Worm (Caenorhabditis elegans): Measurements from ENCODE around the gene C30A5.16.

Gene C30A5.16

ce11 chrIII:8217919-8218318, at the start of gene C30A5.16:
Gene C30A5.16, plus strand, starts transcription at chrIII:8218219.
- no peak for TF ChIP-seq unc-62 (GFP tag; optimal IDR thresholded peaks at IDR 0.05)

DNA sequence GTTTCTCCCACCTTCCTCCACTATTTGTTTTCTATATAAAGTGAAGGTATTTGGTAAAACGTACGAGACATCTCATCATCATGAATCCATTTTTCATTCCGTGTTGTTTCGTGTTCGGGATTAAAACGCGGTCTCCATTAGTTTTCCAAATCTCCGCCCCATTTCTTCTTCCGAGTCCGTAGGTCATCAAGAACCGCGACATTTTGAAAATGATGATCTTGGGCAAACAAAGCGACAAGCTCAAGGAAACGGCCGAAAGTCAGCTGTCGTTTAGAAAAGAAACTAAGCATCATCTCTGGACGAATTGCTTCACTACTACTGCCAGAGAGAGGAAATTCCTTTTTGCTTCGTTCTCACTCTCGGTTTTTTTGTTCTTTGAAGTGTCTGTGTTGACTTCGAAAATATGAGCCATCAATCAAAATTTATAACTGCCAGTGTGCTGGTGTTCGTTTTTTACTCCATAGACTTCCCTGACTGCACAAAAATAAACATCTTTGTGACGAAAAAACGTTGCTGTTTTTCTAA, 45.3 kb upstream of the C30A5.16 start:
- no peak for TF ChIP-seq unc-62 (GFP tag; optimal IDR thresholded peaks at IDR 0.05)

- TF ChIP-seq unc-62 (GFP tag; optimal IDR thresholded peaks at IDR 0.05), result no peak
These were observed 42.8 kb upstream of the C30A5.16 start for ce11 chrIII:8175263-8175662.

DNA sequence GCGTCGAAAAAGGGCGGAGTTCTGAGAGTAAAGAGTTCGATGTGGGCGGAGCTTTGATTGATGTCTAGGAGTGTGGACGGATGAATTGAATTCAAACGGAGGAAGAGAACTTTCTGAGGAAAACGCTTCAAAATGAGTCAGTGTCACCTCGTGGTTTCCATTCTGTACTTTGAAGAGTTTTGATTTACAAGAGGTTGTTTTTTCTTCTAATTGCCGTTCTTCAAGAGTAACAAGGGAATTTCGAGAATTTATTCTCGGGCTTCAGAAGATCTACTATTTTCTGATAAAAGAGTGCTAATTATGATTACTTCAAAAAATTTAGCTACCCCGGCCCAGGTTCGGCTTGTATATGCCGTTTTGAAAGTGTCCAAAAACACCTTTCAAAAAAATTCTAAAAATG, 41.8 kb upstream of the C30A5.16 start, which contains the start of gene C50C3.12:
Gene C50C3.12, plus strand, starts transcription at position 301 of the 400 bp plus-strand sequence.
- no peak for TF ChIP-seq unc-62 (GFP tag; optimal IDR thresholded peaks at IDR 0.05)

ce11 chrIII:8178924-8179323, 39.1 kb upstream of the C30A5.16 start, which contains the start of gene C50C3.5:
Gene C50C3.5, plus strand, starts transcription at chrIII:8179224.
- TF ChIP-seq unc-62 (GFP tag; optimal IDR thresholded peaks at IDR 0.05), result no peak

ce11 chrIII:8181581-8181980, 36.4 kb upstream of the C30A5.16 start, which contains the start of gene spc-2:
Gene spc-2, plus strand, starts transcription at chrIII:8181881.
- TF ChIP-seq unc-62 (GFP tag; optimal IDR thresholded peaks at IDR 0.05), result no peak

DNA sequence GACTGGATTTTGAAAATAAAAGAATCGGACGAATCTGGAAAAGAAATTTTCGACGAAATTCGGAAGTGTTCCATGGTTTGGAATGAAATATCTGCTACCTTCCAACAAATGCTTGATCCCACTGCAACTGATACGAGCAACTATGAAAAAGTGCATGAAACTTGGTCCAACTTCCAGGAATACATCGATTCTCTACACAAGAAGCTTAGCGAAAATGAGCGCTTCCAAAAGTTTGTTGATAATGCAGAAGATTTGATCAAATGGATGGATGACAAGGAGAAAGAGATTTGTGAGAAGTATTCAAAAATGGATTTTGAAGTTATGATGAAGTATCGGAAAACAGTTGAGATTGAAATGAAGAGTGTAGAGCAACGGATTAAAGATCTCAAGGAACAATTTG, 35.4 kb upstream of the C30A5.16 start:
- TF ChIP-seq unc-62 (GFP tag; optimal IDR thresholded peaks at IDR 0.05), result no peak

DNA sequence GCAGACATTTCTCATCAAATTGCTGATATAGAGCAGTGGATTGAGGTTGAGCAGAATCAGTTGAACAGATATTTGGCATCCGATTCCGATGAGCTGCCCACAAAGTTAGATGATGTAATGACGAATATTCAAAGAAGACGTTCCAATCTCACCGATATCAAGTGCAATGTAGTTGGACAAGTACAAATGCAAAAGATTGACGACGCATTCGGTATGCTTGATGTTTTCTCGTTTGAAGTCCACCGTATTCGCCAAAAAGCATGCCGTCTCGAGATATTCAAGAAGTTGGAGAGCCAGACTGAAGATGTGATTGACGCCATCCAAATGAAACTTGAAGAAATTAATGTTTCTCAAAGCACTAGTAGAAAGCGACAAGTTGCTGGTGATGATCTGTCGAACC, 32.9 kb upstream of the C30A5.16 start:
- no peak for TF ChIP-seq unc-62 (GFP tag; optimal IDR thresholded peaks at IDR 0.05)

DNA sequence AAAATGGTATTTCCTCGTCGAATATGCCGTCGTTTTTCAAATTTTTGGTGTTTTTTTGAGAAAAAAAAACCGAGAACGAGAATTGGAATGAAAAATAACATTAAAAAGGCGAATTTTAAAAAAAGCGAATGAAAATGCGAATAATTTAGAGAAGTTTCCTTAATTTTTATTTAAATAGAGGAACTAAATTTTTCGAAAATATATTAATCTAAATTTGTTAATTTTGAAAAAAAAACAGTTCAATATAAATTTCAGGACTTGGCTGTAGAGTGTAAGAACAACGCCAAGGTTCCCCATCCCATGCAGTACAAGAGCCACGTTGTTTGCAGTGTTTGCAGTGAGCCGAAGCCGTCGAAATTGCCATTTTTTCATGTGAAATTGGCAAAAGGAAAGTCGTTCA, 27.5 kb upstream of the C30A5.16 start, which contains the start of gene C50C3.19:
Gene C50C3.19, plus strand, starts transcription at position 301 of the 400 bp plus-strand sequence.
- no peak for TF ChIP-seq unc-62 (GFP tag; optimal IDR thresholded peaks at IDR 0.05)

DNA sequence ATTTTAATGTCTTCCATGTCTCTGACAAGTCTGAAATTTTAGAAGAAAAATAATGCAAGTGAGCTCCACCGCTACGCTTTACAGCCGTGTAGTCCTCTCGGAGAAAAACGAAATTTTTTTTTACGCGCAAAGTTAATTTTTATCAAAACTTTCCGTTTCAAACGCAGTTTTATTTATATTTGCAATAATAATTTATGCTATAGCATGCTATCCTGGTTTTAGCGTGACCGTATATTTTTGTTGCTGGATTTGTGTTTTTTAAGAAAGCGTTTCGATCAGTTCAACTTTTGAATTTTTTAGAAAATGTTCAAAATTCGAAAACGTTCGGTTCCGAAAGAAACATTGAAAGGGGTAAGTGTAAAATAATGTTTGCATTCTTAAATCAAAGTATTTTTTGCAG, 26.3 kb upstream of the C30A5.16 start, which contains the start of gene C50C3.1:
Gene C50C3.1, plus strand, starts transcription at position 301 of the 400 bp plus-strand sequence.
- TF ChIP-seq unc-62 (GFP tag; optimal IDR thresholded peaks at IDR 0.05), result no peak

DNA sequence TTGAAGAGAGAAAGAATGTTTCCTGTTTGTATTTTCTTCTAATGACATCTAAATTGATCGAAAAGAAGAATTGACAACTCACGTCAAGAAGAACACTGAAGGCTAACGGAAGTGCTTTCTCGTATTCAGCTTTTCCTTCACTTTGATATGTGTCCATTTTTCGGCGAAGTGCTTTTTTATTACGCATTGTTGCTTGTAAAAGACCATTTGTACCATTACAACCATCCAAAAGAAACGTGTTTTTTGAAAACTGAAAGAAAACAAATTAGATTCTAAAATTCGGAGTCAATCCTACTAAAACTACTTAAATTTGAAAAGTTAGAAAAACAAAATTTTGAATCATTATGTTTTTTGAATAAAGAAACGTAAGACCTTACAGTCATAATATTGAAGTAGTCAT, 19.0 kb upstream of the C30A5.16 start:
- TF ChIP-seq unc-62 (GFP tag; optimal IDR thresholded peaks at IDR 0.05), result no peak

DNA sequence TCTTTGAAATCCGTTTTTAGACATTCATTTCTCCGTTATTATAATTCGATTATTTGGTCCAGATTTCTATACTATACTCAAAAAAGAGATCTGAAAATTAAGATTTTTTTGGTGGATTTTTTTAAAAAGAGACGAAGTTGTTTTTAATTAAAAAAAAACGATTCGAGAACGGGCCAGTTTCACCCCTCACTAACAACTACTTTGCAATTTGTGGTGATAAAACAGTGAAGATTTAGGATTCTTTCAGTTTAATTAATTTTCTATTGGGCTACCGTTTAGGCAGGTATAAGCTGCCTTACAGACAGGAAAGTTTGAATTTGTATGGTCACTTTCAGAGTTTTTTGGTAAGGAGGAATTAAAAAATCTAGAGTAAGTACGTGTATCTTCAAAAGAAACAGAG, 16.9 kb upstream of the C30A5.16 start, which contains the start of gene unc-36:
Gene unc-36, minus strand, starts transcription at position 101 of the 400 bp plus-strand sequence.
- TF ChIP-seq unc-62 (GFP tag; optimal IDR thresholded peaks at IDR 0.05), result no peak

DNA sequence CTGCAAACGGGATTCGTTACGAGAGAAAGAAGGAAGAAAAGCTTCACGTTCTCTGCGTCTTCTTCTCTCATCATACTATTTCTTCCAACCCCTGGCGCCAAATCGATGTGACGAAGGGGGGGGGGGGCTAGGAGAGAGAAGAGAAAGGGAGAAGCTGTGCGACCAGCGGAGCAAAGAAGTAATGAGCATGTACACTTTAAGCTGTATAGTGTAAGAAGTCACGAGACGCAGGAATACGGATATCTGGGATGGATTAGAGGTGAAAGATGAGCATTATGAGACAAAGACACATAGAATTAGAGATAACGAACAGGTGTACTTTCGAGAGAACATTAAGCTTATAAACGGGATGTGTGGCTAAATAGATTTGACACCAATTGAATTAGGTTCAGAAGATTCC, 16.3 kb upstream of the C30A5.16 start:
- no peak for TF ChIP-seq unc-62 (GFP tag; optimal IDR thresholded peaks at IDR 0.05)

ce11 chrIII:8202754-8203153, 15.3 kb upstream of the C30A5.16 start, which contains the start of gene snb-5:
Gene snb-5, plus strand, starts transcription at chrIII:8203054.
- TF ChIP-seq unc-62 (GFP tag; optimal IDR thresholded peaks at IDR 0.05), result no peak

DNA sequence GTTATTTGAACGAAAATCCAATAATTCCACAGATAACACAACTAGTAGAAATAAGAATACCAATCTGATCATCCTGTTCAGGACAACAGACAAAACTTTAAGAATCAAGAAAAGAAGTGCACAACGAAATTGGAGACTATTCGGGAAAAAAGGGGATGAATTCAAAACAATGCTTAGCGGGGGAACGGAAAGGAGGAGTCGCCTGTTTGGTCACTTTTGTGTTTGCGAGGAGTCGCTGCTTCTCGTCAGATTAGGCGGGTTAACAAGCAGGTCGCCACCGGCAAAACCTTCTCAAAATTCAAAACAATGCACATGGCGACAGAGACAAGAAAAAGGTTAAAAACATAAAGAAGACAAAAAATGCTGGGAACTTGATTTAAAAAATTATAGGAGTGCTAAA, 8.2 kb upstream of the C30A5.16 start, which contains the start of gene C30A5.10:
Gene C30A5.10, minus strand, starts transcription at position 101 of the 400 bp plus-strand sequence.
- no peak for TF ChIP-seq unc-62 (GFP tag; optimal IDR thresholded peaks at IDR 0.05)

DNA sequence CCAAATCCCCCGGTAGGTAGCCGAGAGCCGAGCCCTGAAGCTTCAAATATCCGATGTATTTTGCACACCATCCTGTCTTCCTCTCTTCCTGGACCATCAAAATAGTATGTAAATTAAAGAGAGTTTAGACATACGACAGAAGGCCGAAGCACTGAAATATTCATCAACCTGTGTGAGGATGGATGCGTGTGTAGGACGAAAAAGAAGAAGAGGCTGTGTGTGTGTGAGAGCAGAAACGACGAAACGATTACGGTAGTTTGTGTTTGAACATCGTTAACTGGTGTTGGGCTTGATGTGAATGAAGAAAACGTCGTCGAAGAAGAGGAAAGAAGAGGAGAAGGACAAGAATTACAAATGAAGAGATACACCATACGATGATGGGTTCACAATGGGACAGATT, 6.5 kb upstream of the C30A5.16 start:
- TF ChIP-seq unc-62 (GFP tag; optimal IDR thresholded peaks at IDR 0.05), result no peak

DNA sequence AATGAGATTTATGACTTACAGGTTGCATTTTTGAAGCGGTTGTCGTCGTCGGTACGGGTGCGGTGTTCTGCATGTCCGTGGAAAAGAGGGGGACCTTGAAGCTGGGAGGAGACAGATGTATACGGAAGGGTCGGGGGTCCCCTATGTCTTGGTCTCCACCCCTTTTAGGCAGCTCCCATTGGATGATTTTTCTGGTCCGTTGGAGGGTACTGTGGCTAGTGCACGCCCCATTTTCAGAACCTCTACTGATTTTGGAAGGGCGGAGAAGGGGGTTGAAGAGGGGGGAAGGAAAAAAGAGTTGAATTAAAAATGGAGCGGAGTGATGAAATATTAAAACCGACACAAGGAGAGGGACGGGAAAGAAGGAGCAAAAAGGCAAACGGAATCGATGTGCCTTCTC, 1.8 kb upstream of the C30A5.16 start, which contains the start of gene unc-86:
Gene unc-86, minus strand, starts transcription at position 113 of the 400 bp plus-strand sequence.
- no peak for TF ChIP-seq unc-62 (GFP tag; optimal IDR thresholded peaks at IDR 0.05)

Data from whole organism, dauer.